Fruit fly (Drosophila melanogaster): ENCODE measurements around the gene Rpt2.
A peak's percentile ranks its signal among the peaks of the same experiment; 100 is the strongest.

The Rpt2 gene

DNA sequence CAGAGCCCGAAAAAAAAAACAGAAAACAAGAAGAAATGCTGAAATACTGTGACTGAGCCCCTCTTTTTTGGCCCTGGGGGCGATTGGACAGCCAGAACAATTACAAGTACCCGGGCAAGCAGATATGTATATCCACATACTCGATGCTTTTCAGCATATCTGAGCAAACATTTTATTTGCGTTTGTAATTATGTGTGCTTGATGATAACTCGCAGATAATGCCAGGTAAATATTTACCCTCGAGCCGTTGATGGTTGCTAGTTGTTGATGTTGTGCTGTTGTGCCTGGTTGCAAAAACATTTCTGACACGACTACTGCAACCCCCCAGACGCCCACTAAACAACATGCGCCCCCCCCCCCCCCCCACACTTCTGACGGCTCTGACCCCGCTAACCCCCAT is 12.0 kb downstream of the Rpt2 start (continued):
- TF ChIP-seq fru (optimal IDR thresholded peaks at IDR 0.05) (no peak), row (GFP tag; IDR thresholded peaks at IDR 0.05) (no peak), CG1792 (GFP tag; optimal IDR thresholded peaks at IDR 0.05) (no peak), CG9817 (tag; optimal IDR thresholded peaks at IDR 0.05) (no peak), CG11085 (GFP tag; IDR thresholded peaks at IDR 0.05) (no peak), CG33557 (GFP tag; optimal IDR thresholded peaks at IDR 0.05) (no peak), CG12769 (tag; optimal IDR thresholded peaks at IDR 0.05) (peak; percentile 56), tin (GFP tag; optimal IDR thresholded peaks at IDR 0.05) (no peak), caup (GFP tag; optimal IDR thresholded peaks at IDR 0.05; ENCODE audit: severe bottlenecking) (peak; percentile 69), CG15269 (tag; optimal IDR thresholded peaks at IDR 0.05) (peak; percentile 50), Antp (GFP tag; optimal IDR thresholded peaks at IDR 0.05) (no peak), bab2 (GFP tag; optimal IDR thresholded peaks at IDR 0.05) (no peak), CG13296 (GFP tag; optimal IDR thresholded peaks at IDR 0.05) (peak; percentile 88), CG11247 (GFP tag; IDR thresholded peaks at IDR 0.05) (no peak), br (optimal IDR thresholded peaks at IDR 0.05) (no peak), twi (tag; optimal IDR thresholded peaks at IDR 0.05) (no peak), Hmx (GFP tag; optimal IDR thresholded peaks at IDR 0.05) (no peak), jigr1 (GFP tag; IDR thresholded peaks at IDR 0.05) (no peak), Nf-YA (GFP tag; IDR thresholded peaks at IDR 0.05) (0 out of 2 replicates have a peak, but pooled peaks have one; percentile 37), tna (GFP tag; IDR thresholded peaks at IDR 0.05; ENCODE audit: partially characterized antibody) (no peak), hkb (optimal IDR thresholded peaks at IDR 0.05) (no peak), hkb (GFP tag; IDR thresholded peaks at IDR 0.05) (peak; percentile 43; the same call in 1 of the 2 replicates), D (optimal IDR thresholded peaks at IDR 0.05) (no peak), D (GFP tag; optimal IDR thresholded peaks at IDR 0.05) (no peak), Trl (optimal IDR thresholded peaks at IDR 0.05) (no peak), Trl (GFP tag; optimal IDR thresholded peaks at IDR 0.05) (no peak), CG17328 (GFP tag; IDR thresholded peaks at IDR 0.05) (no peak), pnt (GFP tag; optimal IDR thresholded peaks at IDR 0.05) (no peak), zfh1 (GFP tag; IDR thresholded peaks at IDR 0.05) (no peak), MTF-1 (GFP tag; optimal IDR thresholded peaks at IDR 0.05; ENCODE audit: borderline replicate concordance) (peak; percentile 70), ewg (GFP tag; optimal IDR thresholded peaks at IDR 0.05) (no peak), CG34422 (GFP tag; IDR thresholded peaks at IDR 0.05) (no peak; the same call in 2 of the 3 replicates), CG6765 (GFP tag; optimal IDR thresholded peaks at IDR 0.05) (peak; percentile 75), CG31365 (tag; optimal IDR thresholded peaks at IDR 0.05) (peak; percentile 69), NC2β (GFP tag; optimal IDR thresholded peaks at IDR 0.05) (no peak), CG7839 (tag; optimal IDR thresholded peaks at IDR 0.05) (peak; percentile 20), Doc3 (GFP tag; IDR thresholded peaks at IDR 0.05; ENCODE audit: partially characterized antibody) (no peak), Xrp1 (GFP tag; IDR thresholded peaks at IDR 0.05) (peak; percentile 41), CG4328 (GFP tag; optimal IDR thresholded peaks at IDR 0.05) (peak; percentile 30), CG4404 (GFP tag; IDR thresholded peaks at IDR 0.05) (no peak), CG6272 (GFP tag; IDR thresholded peaks at IDR 0.05) (no peak), Side (GFP tag; optimal IDR thresholded peaks at IDR 0.05) (no peak), ems (GFP tag; optimal IDR thresholded peaks at IDR 0.05) (no peak), CG4360 (GFP tag; IDR thresholded peaks at IDR 0.05) (peak; percentile 15; the same call in 1 of the 2 replicates), Bgb (GFP tag; IDR thresholded peaks at IDR 0.05; ENCODE audit: partially characterized antibody) (no peak), CG2712 (tag; optimal IDR thresholded peaks at IDR 0.05) (peak; percentile 6), grau (tag; optimal IDR thresholded peaks at IDR 0.05) (no peak), CG14860 (GFP tag; IDR thresholded peaks at IDR 0.05; ENCODE audit: partially characterized antibody) (no peak), CG11696 (GFP tag; IDR thresholded peaks at IDR 0.05) (no peak), CG6654 (GFP tag; optimal IDR thresholded peaks at IDR 0.05) (no peak), CG8290 (GFP tag; optimal IDR thresholded peaks at IDR 0.05) (no peak), CG8290 (tag; optimal IDR thresholded peaks at IDR 0.05) (peak in 1 of 2 experiments; percentile 84), Atf-2 (GFP tag; optimal IDR thresholded peaks at IDR 0.05) (no peak), ac (GFP tag; optimal IDR thresholded peaks at IDR 0.05) (no peak)

Data from whole organism, embryonic.